Worm (Caenorhabditis elegans) whole organism, L4 larva: ENCODE measurements around the gene F59B1.4.
A peak's percentile ranks its signal among the peaks of the same experiment; 100 is the strongest.

Source experiments
- jun-1 ChIP-seq: fragments of 150-350 bp; optimal IDR thresholded peaks from 2 replicates; lab custom pipeline; 2014; ENCODE audit warnings: missing biosample characterization, missing genetic modification reagents, missing genetic modification characterization
- lim-7 ChIP-seq: fragments of 200-800 bp; sonication (Bioruptor generic); IDR thresholded peaks from 2 replicates; pipeline ENCODE4 v1.3.6; 2022; ENCODE audit warnings: missing genetic modification characterization, missing compliant biosample characterization
- mep-1 ChIP-seq: fragments of 150-350 bp; sonication (generic microtip); optimal IDR thresholded peaks from 3 replicates; lab custom pipeline; 2014; ENCODE audit warnings: missing biosample characterization, missing genetic modification characterization
- nhr-11 ChIP-seq: fragments of 150-350 bp; optimal IDR thresholded peaks from 2 replicates; lab custom pipeline; 2014; ENCODE audit warnings: missing biosample characterization, missing genetic modification characterization
- rbr-2 ChIP-seq: sonication (generic microtip); optimal IDR thresholded peaks from 2 replicates; lab custom pipeline; 2016; ENCODE audit warnings: missing genotype, missing genetic modification characterization, missing compliant biosample characterization
- spr-1 ChIP-seq: sonication (generic microtip); optimal IDR thresholded peaks from 2 replicates; lab custom pipeline; 2016; ENCODE audit warnings: mild to moderate bottlenecking, missing genetic modification characterization, missing compliant biosample characterization
- unc-39 ChIP-seq: sonication (generic microtip); optimal IDR thresholded peaks from 2 replicates; lab custom pipeline; 2017; ENCODE audit warnings: missing biosample characterization, missing genetic modification characterization
- unc-62 ChIP-seq, 3 experiments: fragments of 150-350 bp in 1 of 3; sonication (generic microtip); optimal IDR thresholded peaks in 2 of 3; peaks in 1 of 3; 1 replicate in 1 of 3; 2 replicates in 2 of 3; lab custom pipeline; 2014 to 2017; ENCODE audit warnings: missing biosample characterization in 3 of 3, missing genetic modification characterization in 3 of 3, missing genetic modification reagents in 3 of 3, missing genotype in 1 of 3
- zag-1 ChIP-seq: fragments of 150-350 bp; optimal IDR thresholded peaks from 2 replicates; lab custom pipeline; 2014; ENCODE audit warnings: missing biosample characterization, missing genetic modification characterization
- ztf-11 ChIP-seq: fragments of 150-350 bp; optimal IDR thresholded peaks from 2 replicates; lab custom pipeline; 2014; ENCODE audit warnings: missing biosample characterization, missing genetic modification characterization

ce11 chrV:3581643-3582042, 45.2 kb downstream of the F59B1.4 start:
- TF ChIP-seq zag-1 (tag; lab: Kevin White, UChicago) (no peak), spr-1 (tag; lab: Kevin White, UChicago) (no peak), nhr-11 (no peak), mep-1 (tag; lab: Kevin White, UChicago) (no peak), rbr-2 (tag; lab: Kevin White, UChicago) (no peak), unc-62 (GFP tag; optimal IDR thresholded peaks at IDR 0.05 in 1 of 2; lab: Kevin White, UChicago) (peak in 1 of 2 experiments; percentile 75), unc-62 (tag; optimal IDR thresholded peaks at IDR 0.05; lab: Kevin White, UChicago) (no peak), jun-1 (tag; lab: Kevin White, UChicago) (no peak), unc-39 (tag; lab: Kevin White, UChicago) (no peak), ztf-11 (tag; lab: Kevin White, UChicago) (no peak), lim-7 (GFP tag; lab: Robert Waterston, UW) (no peak)
